Fruit fly (Drosophila melanogaster) whole organism, wandering third instar larva: ENCODE data around the gene Cyp18a1.

Source experiments
- Dfd ChIP-seq: fragments of >200 bp; optimal IDR thresholded peaks from 2 replicates; lab custom pipeline; 2017; ENCODE audit warnings: missing biosample characterization, missing genetic modification characterization
- Dif ChIP-seq: fragments of 200-275, 200-300 bp; sonication (Bioruptor generic); optimal IDR thresholded peaks from 2 replicates; lab custom pipeline; 2018; ENCODE audit warnings: missing biosample characterization, missing genetic modification characterization; ENCODE audit not compliant: partially characterized antibody
- Hr78 ChIP-seq: fragments of >200 bp; optimal IDR thresholded peaks from 2 replicates; lab custom pipeline; 2017; ENCODE audit warnings: missing biosample characterization, missing genetic modification characterization
- dsf ChIP-seq: sonication (Bioruptor generic); optimal IDR thresholded peaks from 2 replicates; lab custom pipeline; 2016; ENCODE audit warnings: missing biosample characterization, missing genetic modification characterization, borderline replicate concordance
- pan ChIP-seq: fragments of >200 bp; optimal IDR thresholded peaks from 2 replicates; lab custom pipeline; 2017
- psq ChIP-seq: fragments of 200-800 bp; sonication (Bioruptor generic); optimal IDR thresholded peaks from 3 replicates; lab custom pipeline; 2017; ENCODE audit warnings: missing biosample characterization, mild to moderate bottlenecking, missing genetic modification characterization, moderate library complexity
- rgr ChIP-seq: fragments of 200-800 bp; sonication (Bioruptor generic); optimal IDR thresholded peaks from 3 replicates; lab custom pipeline; 2016; ENCODE audit warnings: missing biosample characterization, mild to moderate bottlenecking, missing genetic modification characterization

DNA sequence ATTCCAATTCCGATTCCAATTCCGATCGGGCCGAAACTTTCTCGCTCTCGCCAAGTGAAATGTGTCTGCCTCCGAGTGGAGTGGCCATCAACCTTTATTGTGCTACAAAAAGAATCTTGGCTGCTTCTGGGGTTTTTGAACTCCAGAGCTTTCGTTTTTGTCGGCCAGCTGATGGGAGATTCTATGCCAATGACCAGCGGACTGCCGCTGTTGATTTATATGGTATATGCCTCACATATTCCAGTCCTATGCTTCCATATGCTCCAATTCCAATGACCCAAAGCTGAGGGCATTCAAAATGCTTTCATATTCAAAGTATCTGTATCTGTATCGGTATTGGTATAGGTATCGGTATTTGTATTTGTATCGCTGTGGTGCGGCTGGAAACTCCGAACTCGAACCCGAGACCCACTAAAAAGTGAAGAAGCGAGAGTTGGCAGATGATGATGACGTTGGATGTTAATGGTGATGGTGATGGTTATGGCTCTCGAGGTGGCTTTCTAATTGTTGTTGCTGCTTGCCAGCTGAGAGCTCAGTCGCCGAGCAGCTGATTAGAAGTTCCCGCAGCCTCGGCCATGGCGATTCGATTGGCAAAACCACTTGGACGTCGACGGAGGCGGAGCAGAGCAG lies 19.8 kb downstream of the Cyp18a1 start:
- TF ChIP-seq dsf (no peak), Hr78 (GFP tag; lab: Kevin White, UChicago) (no peak), rgr (GFP tag; lab: Kevin White, UChicago) (no peak), Dfd (GFP tag; lab: Kevin White, UChicago) (no peak), psq (GFP tag; lab: Kevin White, UChicago) (no peak), Dif (no peak), pan (no peak)
